Fruit fly (Drosophila melanogaster) whole organism, prepupa: ENCODE results near the gene HipHop.

Experiments used
- Blimp-1 ChIP-seq: fragments of 200-800 bp; sonication (Bioruptor generic); optimal IDR thresholded peaks from 3 replicates; lab custom pipeline; 2017; ENCODE audit warnings: missing biosample characterization, missing genetic modification characterization, mild to moderate bottlenecking, moderate library complexity, missing genetic modification reagents
- CG10631 ChIP-seq: fragments of 200-800 bp; sonication (Bioruptor generic); optimal IDR thresholded peaks from 2 replicates; lab custom pipeline; 2016; ENCODE audit warnings: missing biosample characterization, missing genetic modification characterization
- CG10669 ChIP-seq: fragments of 200-800 bp; sonication (Bioruptor generic); optimal IDR thresholded peaks from 3 replicates; lab custom pipeline; 2018; ENCODE audit warnings: missing biosample characterization, mild to moderate bottlenecking, missing genetic modification characterization, moderate library complexity
- CG11294 ChIP-seq: fragments of 200-800 bp; sonication (Bioruptor generic); IDR thresholded peaks from 2 replicates; pipeline ENCODE4 v1.3.6; 2022; ENCODE audit warnings: missing biosample characterization, missing genetic modification characterization
- CG11762 ChIP-seq: fragments of 200-800 bp; sonication (Bioruptor generic); optimal IDR thresholded peaks from 3 replicates; lab custom pipeline; 2016; ENCODE audit warnings: missing biosample characterization, missing genetic modification characterization; ENCODE audit not compliant: insufficient read depth
- CG15336 ChIP-seq: fragments of 200-800 bp; sonication (Bioruptor generic); IDR thresholded peaks from 2 replicates; pipeline ENCODE4 v1.3.6; 2022; ENCODE audit warnings: missing biosample characterization, missing genetic modification characterization
- CG1621 ChIP-seq: fragments of 200-800 bp; sonication (Bioruptor generic); optimal IDR thresholded peaks from 3 replicates; lab custom pipeline; 2018; ENCODE audit warnings: missing biosample characterization, mild to moderate bottlenecking, missing genetic modification characterization
- CG16779 ChIP-seq: fragments of 200-800 bp; sonication (Bioruptor generic); optimal IDR thresholded peaks from 3 replicates; lab custom pipeline; 2017; ENCODE audit warnings: missing biosample characterization, mild to moderate bottlenecking, missing genetic modification characterization
- CG31627 ChIP-seq: fragments of 200-800 bp; sonication (Bioruptor generic); optimal IDR thresholded peaks from 3 replicates; lab custom pipeline; 2016; ENCODE audit warnings: missing biosample characterization, missing genetic modification characterization
- CG32006 ChIP-seq: fragments of 200-800 bp; sonication (Bioruptor generic); optimal IDR thresholded peaks from 3 replicates; lab custom pipeline; 2017; ENCODE audit warnings: missing biosample characterization, mild to moderate bottlenecking, missing genetic modification characterization
- CG34406 ChIP-seq: fragments of 200-800 bp; sonication (Bioruptor generic); optimal IDR thresholded peaks from 3 replicates; lab custom pipeline; 2016; ENCODE audit warnings: missing biosample characterization, missing genetic modification characterization
- CG3919 ChIP-seq: fragments of 200-800 bp; sonication (Bioruptor generic); optimal IDR thresholded peaks from 3 replicates; lab custom pipeline; 2016; ENCODE audit warnings: missing biosample characterization, missing genetic modification characterization
- CG4318 ChIP-seq: fragments of 200-800 bp; sonication (Bioruptor generic); optimal IDR thresholded peaks from 3 replicates; lab custom pipeline; 2017; ENCODE audit warnings: missing biosample characterization, mild to moderate bottlenecking, missing genetic modification characterization
- CG6163 ChIP-seq: fragments of 200-800 bp; sonication (Bioruptor generic); IDR thresholded peaks from 3 replicates; pipeline ENCODE4 v1.3.6; 2022; ENCODE audit warnings: missing biosample characterization, missing genetic modification characterization
- CG6276 ChIP-seq: fragments of 200-800 bp; sonication (Bioruptor generic); optimal IDR thresholded peaks from 2 replicates; lab custom pipeline; 2017; ENCODE audit warnings: missing biosample characterization, mild to moderate bottlenecking, missing genetic modification characterization
- CG6792 ChIP-seq: fragments of 200-800 bp; sonication (Bioruptor generic); optimal IDR thresholded peaks from 3 replicates; lab custom pipeline; 2016; ENCODE audit warnings: missing biosample characterization, missing genetic modification characterization
- CG6854 ChIP-seq: fragments of 200-800 bp; sonication (Bioruptor generic); optimal IDR thresholded peaks from 2 replicates; lab custom pipeline; 2017; ENCODE audit warnings: missing biosample characterization, mild to moderate bottlenecking, missing genetic modification characterization
- CG7368 ChIP-seq: fragments of 200-800 bp; sonication (Bioruptor generic); optimal IDR thresholded peaks from 3 replicates; lab custom pipeline; 2016; ENCODE audit warnings: missing biosample characterization, missing genetic modification characterization
- CG8119 ChIP-seq: fragments of 200-800 bp; sonication (Bioruptor generic); IDR thresholded peaks from 3 replicates; pipeline ENCODE4 v1.3.6; 2022; ENCODE audit warnings: missing biosample characterization, missing genetic modification characterization
- CG8319 ChIP-seq: fragments of 200-800 bp; sonication (Bioruptor generic); optimal IDR thresholded peaks from 3 replicates; lab custom pipeline; 2016; ENCODE audit warnings: missing biosample characterization, missing genetic modification characterization
- CG8632 ChIP-seq: fragments of 200-800 bp; sonication (Bioruptor generic); optimal IDR thresholded peaks from 3 replicates; lab custom pipeline; 2016; ENCODE audit warnings: missing biosample characterization, missing genetic modification characterization
- CG9139 ChIP-seq: fragments of 200-800 bp; sonication (Bioruptor generic); optimal IDR thresholded peaks from 3 replicates; lab custom pipeline; 2017; ENCODE audit warnings: missing biosample characterization, mild to moderate bottlenecking, missing genetic modification characterization
- Eip75B ChIP-seq: fragments of 200-800 bp; sonication (Bioruptor generic); optimal IDR thresholded peaks from 3 replicates; lab custom pipeline; 2016; ENCODE audit warnings: missing biosample characterization, missing genetic modification characterization
- Eip78C ChIP-seq: fragments of 200-800 bp; sonication (Bioruptor generic); peaks from one replicate; lab custom pipeline; 2016; ENCODE audit warnings: missing biosample characterization, missing genetic modification characterization
- Eip93F ChIP-seq: fragments of 200-800 bp; sonication (Bioruptor generic); optimal IDR thresholded peaks from 2 replicates; lab custom pipeline; 2016; ENCODE audit warnings: missing biosample characterization, mild to moderate bottlenecking, missing genetic modification characterization
- Ets21C ChIP-seq: fragments of 200-800 bp; sonication (Bioruptor generic); optimal IDR thresholded peaks from 3 replicates; lab custom pipeline; 2016; ENCODE audit warnings: missing biosample characterization, missing genetic modification characterization
- Gug ChIP-seq: fragments of 200-800 bp; sonication (Bioruptor generic); IDR thresholded peaks from 2 replicates; pipeline ENCODE4 v1.3.6; 2022; ENCODE audit warnings: missing biosample characterization, missing genetic modification characterization
- Hr38 ChIP-seq: sonication (Bioruptor generic); optimal IDR thresholded peaks from 2 replicates; lab custom pipeline; 2016; ENCODE audit warnings: missing biosample characterization, missing genetic modification characterization
- Hr39 ChIP-seq: fragments of 200-800 bp; sonication (Bioruptor generic); optimal IDR thresholded peaks from 2 replicates; lab custom pipeline; 2016; ENCODE audit warnings: missing biosample characterization, missing genetic modification characterization
- Hr4 ChIP-seq: fragments of 200-800 bp; sonication (Bioruptor generic); optimal IDR thresholded peaks from 3 replicates; lab custom pipeline; 2016; ENCODE audit warnings: missing biosample characterization, missing genetic modification characterization
- Met ChIP-seq: fragments of 200-800 bp; sonication (Bioruptor generic); optimal IDR thresholded peaks from 3 replicates; lab custom pipeline; 2016; ENCODE audit warnings: missing biosample characterization, missing genetic modification characterization
- OdsH ChIP-seq: fragments of 200-800 bp; sonication (Bioruptor generic); optimal IDR thresholded peaks from 3 replicates; lab custom pipeline; 2016; ENCODE audit warnings: missing biosample characterization, missing genetic modification characterization
- Smox ChIP-seq: fragments of 200-800 bp; sonication (Bioruptor generic); optimal IDR thresholded peaks from 3 replicates; lab custom pipeline; 2016; ENCODE audit warnings: missing biosample characterization, missing genetic modification characterization
- Sox102F ChIP-seq: fragments of 200-800 bp; sonication (Bioruptor generic); optimal IDR thresholded peaks from 2 replicates; lab custom pipeline; 2016; ENCODE audit warnings: missing biosample characterization, mild to moderate bottlenecking, missing genetic modification characterization
- Sox14 ChIP-seq: fragments of 200-800 bp; sonication (Bioruptor generic); optimal IDR thresholded peaks from 3 replicates; lab custom pipeline; 2016; ENCODE audit warnings: missing biosample characterization, missing genetic modification characterization
- Sox15 ChIP-seq: fragments of 200-800 bp; sonication (Bioruptor generic); optimal IDR thresholded peaks from 3 replicates; lab custom pipeline; 2016; ENCODE audit warnings: missing biosample characterization, missing genetic modification characterization
- achi ChIP-seq: fragments of 200-800 bp; sonication (Bioruptor generic); optimal IDR thresholded peaks from 3 replicates; lab custom pipeline; 2016; ENCODE audit warnings: missing biosample characterization, missing genetic modification characterization
- acj6 ChIP-seq: fragments of 200-800 bp; sonication (Bioruptor generic); optimal IDR thresholded peaks from 3 replicates; lab custom pipeline; 2016; ENCODE audit warnings: missing biosample characterization, missing genetic modification characterization
- cyc ChIP-seq: fragments of 200-800 bp; sonication (Bioruptor generic); optimal IDR thresholded peaks from 3 replicates; lab custom pipeline; 2016; ENCODE audit warnings: missing biosample characterization, missing genetic modification characterization
- dac ChIP-seq: fragments of 200-800 bp; sonication (Bioruptor generic); optimal IDR thresholded peaks from 2 replicates; lab custom pipeline; 2017; ENCODE audit warnings: missing biosample characterization, mild to moderate bottlenecking, missing genetic modification characterization
- dsx ChIP-seq: fragments of 200-800 bp; optimal IDR thresholded peaks from 3 replicates; lab custom pipeline; 2019; ENCODE audit warnings: missing biosample characterization, mild to moderate bottlenecking, missing genetic modification characterization, moderate library complexity; ENCODE audit not compliant: poor library complexity, severe bottlenecking
- eg ChIP-seq: fragments of 200-800 bp; sonication (Bioruptor generic); IDR thresholded peaks from 3 replicates; pipeline ENCODE4 v1.3.6; 2022; ENCODE audit warnings: missing biosample characterization, missing genetic modification characterization
- fd59A ChIP-seq: fragments of 200-800 bp; sonication (Bioruptor generic); optimal IDR thresholded peaks from 2 replicates; lab custom pipeline; 2017; ENCODE audit warnings: missing biosample characterization, mild to moderate bottlenecking, missing genetic modification characterization, missing genetic modification reagents
- fd85E ChIP-seq: fragments of 200-800 bp; sonication (Bioruptor generic); optimal IDR thresholded peaks from 3 replicates; lab custom pipeline; 2016; ENCODE audit warnings: missing biosample characterization, missing genetic modification characterization
- lz ChIP-seq: fragments of 200-800 bp; sonication (Bioruptor generic); optimal IDR thresholded peaks from 3 replicates; lab custom pipeline; 2016; ENCODE audit warnings: missing biosample characterization, missing genetic modification characterization
- pdm3 ChIP-seq: fragments of 200-800 bp; sonication (Bioruptor generic); optimal IDR thresholded peaks from 3 replicates; lab custom pipeline; 2016; ENCODE audit warnings: missing biosample characterization, missing genetic modification characterization
- salr ChIP-seq, 2 experiments: fragments of 200-800 bp; sonication (Bioruptor generic); optimal IDR thresholded peaks; 3 replicates each; lab custom pipeline; 2016 to 2018; ENCODE audit warnings: missing biosample characterization in 2 of 2, missing genetic modification characterization in 2 of 2, mild to moderate bottlenecking in 1 of 2
- spab ChIP-seq: fragments of 200-800 bp; sonication (Bioruptor generic); optimal IDR thresholded peaks from 2 replicates; lab custom pipeline; 2017; ENCODE audit warnings: missing biosample characterization, mild to moderate bottlenecking, missing genetic modification characterization, missing genetic modification reagents
- ss ChIP-seq, 2 experiments: fragments of 200-800 bp; sonication (Bioruptor generic); optimal IDR thresholded peaks; 2 replicates in 1 of 2; 3 replicates in 1 of 2; lab custom pipeline; 2017 to 2018; ENCODE audit warnings: mild to moderate bottlenecking in 2 of 2, missing biosample characterization in 2 of 2, missing genetic modification characterization in 2 of 2, moderate library complexity in 1 of 2
- svp ChIP-seq: fragments of 200-800 bp; sonication (Bioruptor generic); peaks from one replicate; lab custom pipeline; 2016; ENCODE audit warnings: missing biosample characterization, missing genetic modification characterization
- topi ChIP-seq: fragments of 200-800 bp; sonication (Bioruptor generic); optimal IDR thresholded peaks from 3 replicates; lab custom pipeline; 2016; ENCODE audit warnings: missing biosample characterization, missing genetic modification characterization
- vri ChIP-seq: fragments of 200-800 bp; sonication (Bioruptor generic); optimal IDR thresholded peaks from 3 replicates; lab custom pipeline; 2016; ENCODE audit warnings: missing biosample characterization, mild to moderate bottlenecking, missing genetic modification characterization

Gene HipHop

DNA sequence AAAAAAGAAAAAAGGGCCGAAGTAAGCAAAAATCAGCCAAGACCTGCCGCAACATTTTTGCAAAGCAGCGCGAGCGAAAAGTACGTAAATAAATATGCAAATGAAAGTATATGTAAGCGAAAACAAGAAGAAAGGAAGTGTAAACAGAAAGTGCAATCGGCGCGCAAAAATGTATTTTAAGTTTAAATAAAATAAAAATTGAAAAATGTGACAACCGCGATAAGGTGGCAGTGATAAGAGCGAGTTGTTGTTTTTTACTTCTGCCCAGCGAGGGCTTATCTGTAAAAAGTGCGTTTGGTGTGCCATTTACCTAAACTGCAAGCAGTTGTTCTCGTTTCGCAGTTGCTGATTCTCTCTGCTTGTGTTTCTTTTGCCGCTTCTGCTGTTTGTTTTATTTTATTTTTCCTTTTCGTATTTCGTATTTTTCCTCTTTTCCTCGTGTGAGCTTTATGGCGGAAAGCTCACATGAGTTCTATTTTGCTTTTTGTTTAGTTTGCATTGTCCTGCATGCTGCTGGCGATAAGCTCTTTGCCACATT is 30.3 kb upstream of the HipHop start:
- TF ChIP-seq CG8319, result no peak
- no peak for TF ChIP-seq acj6
- TF ChIP-seq CG32006 (GFP tag; lab: Kevin White, UChicago), result peak; percentile 70
- TF ChIP-seq ss (GFP tag; optimal IDR thresholded peaks at IDR 0.05; lab: Kevin White, UChicago), result peak in 1 of 2 experiments; percentile 78
- no peak for TF ChIP-seq CG8632 (GFP tag; lab: Kevin White, UChicago)
- peak; percentile 93 for TF ChIP-seq CG6163
- TF ChIP-seq Eip93F, result no peak
- no peak for TF ChIP-seq fd85E
- TF ChIP-seq Hr38, result no peak
- TF ChIP-seq eg, result peak; percentile 95
- peak; percentile 26 for TF ChIP-seq dsx (GFP tag; lab: Kevin White, UChicago)
- TF ChIP-seq CG9139 (GFP tag; lab: Kevin White, UChicago), result peak; percentile 74
- no peak for TF ChIP-seq CG6792 (GFP tag; lab: Kevin White, UChicago)
- TF ChIP-seq CG11294 (GFP tag; lab: Robert Waterston, UW), result no peak; the same call in 1 of the 2 replicates
- TF ChIP-seq salr (GFP tag; optimal IDR thresholded peaks at IDR 0.05; lab: Kevin White, UChicago), result peak; percentile 52 to 81
- no peak for TF ChIP-seq Sox14 (GFP tag; lab: Kevin White, UChicago)
- peak; percentile 6 for TF ChIP-seq CG10631 (GFP tag; lab: Kevin White, UChicago)
- TF ChIP-seq Eip75B (GFP tag; lab: Kevin White, UChicago), result peak; percentile 55
- TF ChIP-seq CG7368, result peak; percentile 3
- peak; percentile 72 for TF ChIP-seq Blimp-1 (GFP tag; lab: Kevin White, UChicago)
- TF ChIP-seq CG3919 (GFP tag; lab: Kevin White, UChicago), result peak; percentile 13
- no peak for TF ChIP-seq cyc
- TF ChIP-seq dac (GFP tag; lab: Kevin White, UChicago), result no peak
- TF ChIP-seq Gug (GFP tag; lab: Robert Waterston, UW), result peak; percentile 72
- TF ChIP-seq Sox102F (GFP tag; lab: Kevin White, UChicago), result peak; percentile 32
- peak; percentile 56 for TF ChIP-seq achi (GFP tag; lab: Kevin White, UChicago)
- no peak for TF ChIP-seq Met (GFP tag; lab: Kevin White, UChicago)
- TF ChIP-seq CG6854, result peak; percentile 38
- TF ChIP-seq Hr39, result no peak
- peak; percentile 8 for TF ChIP-seq fd59A (GFP tag; lab: Kevin White, UChicago)
- TF ChIP-seq topi (GFP tag; lab: Kevin White, UChicago), result peak; percentile 14
- peak; percentile 4 for TF ChIP-seq Smox
- no peak for TF ChIP-seq lz (GFP tag; lab: Kevin White, UChicago)
- peak; percentile 52 for TF ChIP-seq svp (GFP tag; lab: Kevin White, UChicago)
- peak; percentile 7 for TF ChIP-seq Hr4 (GFP tag; lab: Kevin White, UChicago)
- TF ChIP-seq CG15336, result peak; percentile 77
- TF ChIP-seq pdm3 (GFP tag; lab: Kevin White, UChicago), result peak; percentile 16
- TF ChIP-seq CG34406, result no peak
- peak; percentile 92 for TF ChIP-seq CG6276
- peak; percentile 74 for TF ChIP-seq CG16779
- peak; percentile 91 for TF ChIP-seq CG8119
- TF ChIP-seq CG1621 (tag; lab: Kevin White, UChicago), result peak; percentile 75
- TF ChIP-seq vri (GFP tag; lab: Kevin White, UChicago), result peak; percentile 77
- TF ChIP-seq Eip78C (GFP tag; lab: Kevin White, UChicago), result peak; percentile 85
- no peak for TF ChIP-seq Ets21C (GFP tag; lab: Kevin White, UChicago)
- TF ChIP-seq CG4318, result no peak
- peak; percentile 21 for TF ChIP-seq OdsH (GFP tag; lab: Kevin White, UChicago)
- no peak for TF ChIP-seq Sox15 (GFP tag; lab: Kevin White, UChicago)
- TF ChIP-seq CG11762 (GFP tag; lab: Kevin White, UChicago), result peak; percentile 62
- TF ChIP-seq CG10669 (GFP tag; lab: Kevin White, UChicago), result peak; percentile 59
- no peak for TF ChIP-seq CG31627
- peak; percentile 77 for TF ChIP-seq spab (GFP tag; lab: Kevin White, UChicago)
